Fruit fly (Drosophila melanogaster): Measurements from ENCODE around the gene CG34161.

CG34161 gene

dm6 chr2L:10552807-10553206, 28.7 kb downstream of the CG34161 start (continued):
- TF ChIP-seq CG7745 (tag; optimal IDR thresholded peaks at IDR 0.05) (peak; percentile 86), NC2α (GFP tag; optimal IDR thresholded peaks at IDR 0.05) (no peak), kni (GFP tag; optimal IDR thresholded peaks at IDR 0.05) (peak; percentile 17), CG8290 (GFP tag; optimal IDR thresholded peaks at IDR 0.05) (peak; percentile 20), CG8290 (tag; optimal IDR thresholded peaks at IDR 0.05) (peak; percentile 59 to 61), CG34224 (GFP tag; IDR thresholded peaks at IDR 0.05; ENCODE audit: partially characterized antibody) (no peak), CG11456 (GFP tag; IDR thresholded peaks at IDR 0.05) (no peak), dati (GFP tag; IDR thresholded peaks at IDR 0.05) (no peak), CG14014 (GFP tag; IDR thresholded peaks at IDR 0.05) (peak; percentile 31; the same call in 1 of the 2 replicates), vvl (GFP tag; IDR thresholded peaks at IDR 0.05) (no peak)

dm6 chr2L:10548814-10549423, 32.6 kb downstream of the CG34161 start:
- TF ChIP-seq sens-2 (GFP tag; IDR thresholded peaks at IDR 0.05) (no peak), kni (GFP tag; optimal IDR thresholded peaks at IDR 0.05) (peak; percentile 47), Hmr (GFP tag; optimal IDR thresholded peaks at IDR 0.05) (no peak), pros (GFP tag; optimal IDR thresholded peaks at IDR 0.05) (peak; percentile 87), Kr (GFP tag; optimal IDR thresholded peaks at IDR 0.05) (no peak), CTCF (GFP tag; optimal IDR thresholded peaks at IDR 0.05) (no peak), nerfin-1 (tag; optimal IDR thresholded peaks at IDR 0.05) (peak; percentile 88), D (optimal IDR thresholded peaks at IDR 0.05) (peak; percentile 89), D (GFP tag; optimal IDR thresholded peaks at IDR 0.05) (no peak), cad (GFP tag; optimal IDR thresholded peaks at IDR 0.05) (peak; percentile 91), CG4360 (GFP tag; IDR thresholded peaks at IDR 0.05) (peak; percentile 44; the same call in 1 of the 2 replicates), CG15479 (GFP tag; optimal IDR thresholded peaks at IDR 0.05) (peak; percentile 36), CG5180 (GFP tag; optimal IDR thresholded peaks at IDR 0.05) (peak; percentile 41), gsb-n (tag; optimal IDR thresholded peaks at IDR 0.05) (peak; percentile 91), tll (GFP tag; optimal IDR thresholded peaks at IDR 0.05) (peak in 1 of 2 experiments; percentile 74), lab (GFP tag; optimal IDR thresholded peaks at IDR 0.05) (no peak), CG11504 (tag; optimal IDR thresholded peaks at IDR 0.05) (peak; percentile 10), zen (tag; optimal IDR thresholded peaks at IDR 0.05) (peak; percentile 30)

- TF ChIP-seq E2f2 (GFP tag; IDR thresholded peaks at IDR 0.05) = peak; percentile 73
- TF ChIP-seq pho (GFP tag; optimal IDR thresholded peaks at IDR 0.05) = no peak
- no peak for TF ChIP-seq Gug (GFP tag; IDR thresholded peaks at IDR 0.05)
- TF ChIP-seq danr (GFP tag; IDR thresholded peaks at IDR 0.05) = no peak
- no peak for TF ChIP-seq schlank (tag; optimal IDR thresholded peaks at IDR 0.05)
- no peak for TF ChIP-seq btn (GFP tag; optimal IDR thresholded peaks at IDR 0.05)
- TF ChIP-seq wek (GFP tag; optimal IDR thresholded peaks at IDR 0.05) = no peak
- no peak for TF ChIP-seq hbn (GFP tag; IDR thresholded peaks at IDR 0.05; ENCODE audit: partially characterized antibody)
- peak; percentile 48 for TF ChIP-seq CG11504 (tag; optimal IDR thresholded peaks at IDR 0.05)
- TF ChIP-seq CG30403 (GFP tag; optimal IDR thresholded peaks at IDR 0.05) = no peak
- no peak for TF ChIP-seq CG9437 (GFP tag; optimal IDR thresholded peaks at IDR 0.05)
- TF ChIP-seq Spps (tag; optimal IDR thresholded peaks at IDR 0.05) = no peak
- no peak for TF ChIP-seq psq (GFP tag; optimal IDR thresholded peaks at IDR 0.05)
- TF ChIP-seq Drgx (GFP tag; IDR thresholded peaks at IDR 0.05) = no peak
- no peak for TF ChIP-seq CG10979 (tag; optimal IDR thresholded peaks at IDR 0.05)
- no peak for TF ChIP-seq CG6272 (GFP tag; IDR thresholded peaks at IDR 0.05)
- no peak for TF ChIP-seq CHES-1-like (GFP tag; optimal IDR thresholded peaks at IDR 0.05)
- no peak for TF ChIP-seq CG17359 (tag; optimal IDR thresholded peaks at IDR 0.05)
- no peak for TF ChIP-seq ara (GFP tag; IDR thresholded peaks at IDR 0.05)
- TF ChIP-seq Pdp1 (GFP tag; optimal IDR thresholded peaks at IDR 0.05) = peak in 1 of 2 experiments; percentile 40
- no peak for TF ChIP-seq Hr3 (GFP tag; optimal IDR thresholded peaks at IDR 0.05)
- 0 out of 3 replicates have a peak, but pooled peaks have one; percentile 50 for TF ChIP-seq CG11695 (GFP tag; IDR thresholded peaks at IDR 0.05)
- TF ChIP-seq yki (optimal IDR thresholded peaks at IDR 0.05) = no peak
Observed at dm6 chr2L:10544421-10545120, 36.9 kb downstream of the CG34161 start, which contains the start of gene Trim9. TSS of gene Trim9 (plus strand) at chr2L:10544883.

All from whole organism, embryonic.